Worm (Caenorhabditis elegans) whole organism, L1 larva: ENCODE results near the gene C09G5.13.

Experiments used
- C04F5.9 ChIP-seq: sonication (generic microtip); optimal IDR thresholded peaks from 2 replicates; lab custom pipeline; 2016; ENCODE audit warnings: missing genetic modification characterization, missing compliant biosample characterization
- C34B4.2 ChIP-seq: sonication (generic microtip); optimal IDR thresholded peaks from 2 replicates; lab custom pipeline; 2017; ENCODE audit warnings: mild to moderate bottlenecking, missing genetic modification characterization, missing compliant biosample characterization
- blmp-1 ChIP-seq: fragments of 150-350 bp; optimal IDR thresholded peaks from 2 replicates; lab custom pipeline; 2014; ENCODE audit warnings: missing biosample characterization, missing genetic modification characterization
- ceh-8 ChIP-seq: fragments of 200-800 bp; sonication (Bioruptor generic); optimal IDR thresholded peaks from 2 replicates; lab custom pipeline; 2018; ENCODE audit warnings: mild to moderate bottlenecking, missing genetic modification characterization, moderate library complexity, missing compliant biosample characterization
- ceh-82 ChIP-seq, 3 experiments: fragments of 150-350 bp in 1 of 3; sonication (generic microtip) in 2 of 3; optimal IDR thresholded peaks; 2 replicates each; lab custom pipeline; 2014 to 2017; ENCODE audit warnings: missing biosample characterization in 3 of 3, missing genetic modification characterization in 3 of 3
- ceh-88 ChIP-seq: fragments of 200-800 bp; sonication (Bioruptor generic); IDR thresholded peaks from 2 replicates; pipeline ENCODE4 v1.3.6; 2022; ENCODE audit warnings: missing genetic modification characterization, missing compliant biosample characterization
- ces-1 ChIP-seq: fragments of 150-350 bp; optimal IDR thresholded peaks from 2 replicates; lab custom pipeline; 2014; ENCODE audit warnings: missing biosample characterization, missing genetic modification reagents, missing genetic modification characterization
- dsc-1 ChIP-seq: sonication (generic microtip); optimal IDR thresholded peaks from 2 replicates; lab custom pipeline; 2016; ENCODE audit warnings: mild to moderate bottlenecking, missing genetic modification characterization, missing compliant biosample characterization
- efl-1 ChIP-seq, 4 experiments: fragments of 150-350 bp; optimal IDR thresholded peaks in 3 of 4; peaks in 1 of 4; 1 replicate in 1 of 4; 2 replicates in 3 of 4; lab custom pipeline; 2014; ENCODE audit warnings: missing biosample characterization in 2 of 4, missing genetic modification characterization in 2 of 4, missing genetic modification reagents in 2 of 4
- egl-13 ChIP-seq: sonication (generic microtip); optimal IDR thresholded peaks from 2 replicates; lab custom pipeline; 2016; ENCODE audit warnings: missing genotype, missing genetic modification reagents, missing genetic modification characterization, missing compliant biosample characterization
- ets-5 ChIP-seq: fragments of 200-800 bp; sonication (Bioruptor generic); IDR thresholded peaks from 2 replicates; pipeline ENCODE4 v1.3.6; 2022; ENCODE audit warnings: missing genetic modification characterization, missing compliant biosample characterization
- fkh-10 ChIP-seq: sonication (generic microtip); optimal IDR thresholded peaks from 2 replicates; lab custom pipeline; 2017; ENCODE audit warnings: missing biosample characterization, missing genetic modification reagents, missing genetic modification characterization
- fkh-4 ChIP-seq: sonication (generic microtip); optimal IDR thresholded peaks from 2 replicates; lab custom pipeline; 2016; ENCODE audit warnings: missing compliant biosample characterization, missing genetic modification characterization, borderline replicate concordance
- fkh-8 ChIP-seq: sonication (generic microtip); optimal IDR thresholded peaks from 2 replicates; lab custom pipeline; 2016; ENCODE audit warnings: mild to moderate bottlenecking, missing genetic modification characterization, missing compliant biosample characterization
- hlh-4 ChIP-seq: sonication (generic microtip); optimal IDR thresholded peaks from 2 replicates; lab custom pipeline; 2016; ENCODE audit warnings: mild to moderate bottlenecking, missing genetic modification characterization, missing compliant biosample characterization
- isw-1 ChIP-seq: fragments of 200-800 bp; sonication (Bioruptor generic); IDR thresholded peaks from 2 replicates; pipeline ENCODE4 v1.3.6; 2022; ENCODE audit warnings: missing genetic modification characterization, missing compliant biosample characterization
- jun-1 ChIP-seq: fragments of 150-350 bp; optimal IDR thresholded peaks from 2 replicates; lab custom pipeline; 2014; ENCODE audit warnings: missing biosample characterization, missing genetic modification reagents, missing genetic modification characterization
- lin-14 ChIP-seq: fragments of 200-800 bp; sonication (Bioruptor generic); optimal IDR thresholded peaks from 2 replicates; lab custom pipeline; 2018; ENCODE audit warnings: mild to moderate bottlenecking, missing genetic modification characterization, moderate library complexity, missing compliant biosample characterization
- lin-35 ChIP-seq, 2 experiments: fragments of 150-350 bp; optimal IDR thresholded peaks; 2 replicates each; lab custom pipeline; 2014; ENCODE audit warnings: missing biosample characterization in 2 of 2, missing genetic modification characterization in 2 of 2, missing genetic modification reagents in 2 of 2
- lir-3 ChIP-seq: sonication (generic microtip); optimal IDR thresholded peaks from 2 replicates; lab custom pipeline; 2016; ENCODE audit warnings: mild to moderate bottlenecking, missing genetic modification characterization, moderate library complexity, missing compliant biosample characterization; ENCODE audit not compliant: poor library complexity
- lsy-2 ChIP-seq, 2 experiments: fragments of 150-350 bp; optimal IDR thresholded peaks; 2 replicates each; lab custom pipeline; 2014; ENCODE audit warnings: missing biosample characterization in 2 of 2, missing genetic modification characterization in 2 of 2
- mef-2 ChIP-seq: fragments of 150-350 bp; optimal IDR thresholded peaks from 2 replicates; lab custom pipeline; 2014; ENCODE audit warnings: missing biosample characterization, missing genetic modification characterization
- nhr-11 ChIP-seq: fragments of 150-350 bp; optimal IDR thresholded peaks from 2 replicates; lab custom pipeline; 2014; ENCODE audit warnings: missing biosample characterization, missing genetic modification characterization
- nhr-12 ChIP-seq: sonication (generic microtip); optimal IDR thresholded peaks from 2 replicates; lab custom pipeline; 2017; ENCODE audit warnings: missing biosample characterization, missing genetic modification characterization
- nhr-28 ChIP-seq: fragments of 150-350 bp; optimal IDR thresholded peaks from 2 replicates; lab custom pipeline; 2014; ENCODE audit warnings: missing biosample characterization, missing genetic modification characterization
- nhr-47 ChIP-seq: sonication (generic microtip); optimal IDR thresholded peaks from 2 replicates; lab custom pipeline; 2016; ENCODE audit warnings: mild to moderate bottlenecking, missing genetic modification characterization, moderate library complexity, missing compliant biosample characterization
- nhr-71 ChIP-seq: sonication (generic microtip); optimal IDR thresholded peaks from 2 replicates; lab custom pipeline; 2016; ENCODE audit warnings: mild to moderate bottlenecking, missing genetic modification characterization, moderate library complexity, missing compliant biosample characterization
- nhr-85 ChIP-seq: sonication (generic microtip); peaks from one replicate; lab custom pipeline; 2016; ENCODE audit warnings: missing genetic modification characterization, inconsistent platforms, missing compliant biosample characterization
- nhr-90 ChIP-seq: sonication (generic microtip); optimal IDR thresholded peaks from 2 replicates; lab custom pipeline; 2016; ENCODE audit warnings: mild to moderate bottlenecking, missing genetic modification characterization, missing compliant biosample characterization; ENCODE audit not compliant: poor library complexity
- pqm-1 ChIP-seq: sonication (generic microtip); optimal IDR thresholded peaks from 3 replicates; lab custom pipeline; 2017; ENCODE audit warnings: missing biosample characterization, missing genetic modification characterization
- snu-23 ChIP-seq: sonication (generic microtip); optimal IDR thresholded peaks from 2 replicates; lab custom pipeline; 2016; ENCODE audit warnings: missing genetic modification characterization, missing compliant biosample characterization
- sup-37 ChIP-seq: fragments of 200-800 bp; sonication (Bioruptor generic); optimal IDR thresholded peaks from 2 replicates; lab custom pipeline; 2018; ENCODE audit warnings: mild to moderate bottlenecking, missing genetic modification characterization, missing compliant biosample characterization
- swsn-7 ChIP-seq: sonication (generic microtip); optimal IDR thresholded peaks from 2 replicates; lab custom pipeline; 2016; ENCODE audit warnings: missing genetic modification characterization, missing compliant biosample characterization
- tbx-2 ChIP-seq: sonication (generic microtip); optimal IDR thresholded peaks from 2 replicates; lab custom pipeline; 2016; ENCODE audit warnings: missing genetic modification characterization, missing compliant biosample characterization
- unc-86 ChIP-seq: sonication (generic microtip); optimal IDR thresholded peaks from 2 replicates; lab custom pipeline; 2016; ENCODE audit warnings: missing genetic modification characterization, missing compliant biosample characterization
- vab-15 ChIP-seq: sonication (generic microtip); optimal IDR thresholded peaks from 2 replicates; lab custom pipeline; 2017; ENCODE audit warnings: missing genotype, mild to moderate bottlenecking, missing genetic modification characterization, missing compliant biosample characterization

The C09G5.13 gene

ce11 chrII:10731552-10731951 lies 14.3 kb downstream of the C09G5.13 start, which contains the start of gene glb-12:
TSS of gene glb-12 (minus strand) at chrII:10731652.
- TF ChIP-seq nhr-71 (tag; lab: Kevin White, UChicago) (no peak), mef-2 (tag; lab: Kevin White, UChicago) (no peak), blmp-1 (tag; lab: Kevin White, UChicago) (no peak), C34B4.2 (tag; lab: Kevin White, UChicago) (no peak), ces-1 (GFP tag; lab: Kevin White, UChicago) (no peak), nhr-12 (tag; lab: Kevin White, UChicago) (no peak), sup-37 (GFP tag; lab: Kevin White, UChicago) (no peak), nhr-11 (tag; lab: Kevin White, UChicago) (no peak), ets-5 (no peak), nhr-28 (tag; lab: Kevin White, UChicago) (no peak), lir-3 (tag; lab: Kevin White, UChicago) (no peak), snu-23 (GFP tag; lab: Kevin White, UChicago) (no peak), vab-15 (no peak), C04F5.9 (tag; lab: Kevin White, UChicago) (no peak), fkh-4 (tag; lab: Kevin White, UChicago) (no peak), nhr-90 (no peak), pqm-1 (tag; lab: Kevin White, UChicago) (no peak)

ce11 chrII:10737059-10737458 lies 19.8 kb downstream of the C09G5.13 start, which contains the start of gene C52A11.3:
TSS of gene C52A11.3 (plus strand) at chrII:10737359.
- no peak for TF ChIP-seq ceh-88 (GFP tag; lab: Robert Waterston, UW)
- peak; percentile 68 for TF ChIP-seq ceh-8

- TF ChIP-seq jun-1 (no peak), lin-35 (GFP tag; optimal IDR thresholded peaks at IDR 0.05; lab: Kevin White, UChicago) (peak in 1 of 2 experiments; percentile 34), nhr-28 (tag; lab: Kevin White, UChicago) (no peak), lin-14 (GFP tag; lab: Kevin White, UChicago) (peak; percentile 79), ceh-82 (tag; optimal IDR thresholded peaks at IDR 0.05; lab: Kevin White, UChicago) (peak; percentile 4 to 49 (median 8)), nhr-71 (tag; lab: Kevin White, UChicago) (peak; percentile 39), unc-86 (tag; lab: Kevin White, UChicago) (peak; percentile 56), snu-23 (GFP tag; lab: Kevin White, UChicago) (peak; percentile 15), C04F5.9 (tag; lab: Kevin White, UChicago) (no peak), swsn-7 (tag; lab: Kevin White, UChicago) (peak; percentile 39), egl-13 (tag; lab: Kevin White, UChicago) (peak; percentile 53), mef-2 (tag; lab: Kevin White, UChicago) (no peak), tbx-2 (tag; lab: Kevin White, UChicago) (peak; percentile 24), fkh-8 (tag; lab: Kevin White, UChicago) (peak; percentile 69), pqm-1 (tag; lab: Kevin White, UChicago) (no peak), fkh-10 (GFP tag; lab: Kevin White, UChicago) (peak; percentile 20), dsc-1 (tag; lab: Kevin White, UChicago) (peak; percentile 34), nhr-47 (tag; lab: Kevin White, UChicago) (peak; percentile 31), efl-1 (optimal IDR thresholded peaks at IDR 0.05; lab: Kevin White, UChicago) (peak; percentile 20 to 48), efl-1 (GFP tag; optimal IDR thresholded peaks at IDR 0.05 in 1 of 2; lab: Kevin White, UChicago) (peak in 1 of 2 experiments; percentile 11), nhr-85 (tag; lab: Kevin White, UChicago) (no peak), fkh-4 (tag; lab: Kevin White, UChicago) (no peak), isw-1 (GFP tag; lab: Robert Waterston, UW) (no peak; the same call in 1 of the 2 replicates), lsy-2 (tag; optimal IDR thresholded peaks at IDR 0.05; lab: Kevin White, UChicago) (peak in 1 of 2 experiments; percentile 41), hlh-4 (tag; lab: Kevin White, UChicago) (no peak)
Measured at ce11 chrII:10744801-10745200, 27.6 kb downstream of the C09G5.13 start.
